Worm (Caenorhabditis elegans) whole organism, L4 larva: ENCODE results near the gene F40G12.2.

Experiments
- R02D3.7 ChIP-seq: fragments of 150-350 bp; sonication (generic microtip); optimal IDR thresholded peaks from 3 replicates; lab custom pipeline; 2014; ENCODE audit warnings: missing biosample characterization, missing genetic modification characterization
- attf-4 ChIP-seq: sonication (generic microtip); optimal IDR thresholded peaks from 3 replicates; lab custom pipeline; 2017; ENCODE audit warnings: missing biosample characterization, missing genetic modification characterization
- fkh-10 ChIP-seq: fragments of 150-350 bp; optimal IDR thresholded peaks from 2 replicates; lab custom pipeline; 2014; ENCODE audit warnings: missing biosample characterization, missing genetic modification reagents, missing genetic modification characterization
- lsy-2 ChIP-seq, 2 experiments: fragments of 150-350 bp in 1 of 2; sonication (generic microtip) in 1 of 2; optimal IDR thresholded peaks; 2 replicates each; lab custom pipeline; 2014 to 2017; ENCODE audit warnings: missing biosample characterization in 2 of 2, missing genetic modification characterization in 2 of 2
- pha-4 ChIP-seq, 2 experiments: fragments of 150-350 bp in 1 of 2; fragments of 200-800 bp in 1 of 2; sonication (Bioruptor generic) in 1 of 2; IDR thresholded peaks in 1 of 2; optimal IDR thresholded peaks in 1 of 2; 2 replicates each; pipeline versions ENCODE4 v1.3.6 to Lab custom; 2014 to 2022; ENCODE audit warnings: missing genetic modification characterization in 2 of 2, missing genetic modification reagents in 2 of 2, missing biosample characterization in 1 of 2, missing compliant biosample characterization in 1 of 2
- pqm-1 ChIP-seq: sonication (generic microtip); optimal IDR thresholded peaks from 2 replicates; lab custom pipeline; 2017; ENCODE audit warnings: missing biosample characterization, missing genetic modification characterization

DNA sequence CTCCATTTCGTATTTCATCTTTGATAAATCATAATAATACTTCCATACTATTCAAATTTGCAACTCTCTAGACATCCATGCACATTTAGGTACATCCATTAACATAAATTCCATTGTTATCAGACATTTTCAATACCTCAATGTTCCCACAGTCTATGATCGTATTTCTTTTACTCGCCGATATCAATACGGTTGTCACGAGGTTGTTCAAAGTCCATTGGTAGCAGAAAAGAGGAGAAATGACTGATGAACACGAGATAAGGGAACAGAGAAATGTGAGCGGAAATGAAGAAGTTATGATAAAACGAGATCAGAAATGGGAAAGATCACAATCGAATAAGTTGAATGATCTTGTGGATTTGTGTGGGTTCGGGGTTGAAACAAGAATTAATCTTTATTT is 47.9 kb downstream of the F40G12.2 start:
- TF ChIP-seq fkh-10 (no peak), attf-4 (tag; lab: Kevin White, UChicago) (no peak), pha-4 (GFP tag; IDR thresholded peaks at IDR 0.05; lab: Robert Waterston, UW) (no peak), pha-4 (tag; optimal IDR thresholded peaks at IDR 0.05; lab: Kevin White, UChicago) (no peak), pqm-1 (tag; lab: Kevin White, UChicago) (peak; percentile 70), R02D3.7 (tag; lab: Kevin White, UChicago) (no peak), lsy-2 (tag; optimal IDR thresholded peaks at IDR 0.05; lab: Kevin White, UChicago) (no peak)
